Worm (Caenorhabditis elegans) whole organism, L4 larva: ENCODE data around the gene fbxc-45.

Experiments used
- T26A8.4 ChIP-seq: fragments of 200-800 bp; sonication (Bioruptor generic); IDR thresholded peaks from 2 replicates; pipeline ENCODE4 v1.3.6; 2022; ENCODE audit warnings: missing genetic modification characterization, missing compliant biosample characterization
- Y48G9A.11 ChIP-seq: fragments of 200-800 bp; sonication (Bioruptor generic); IDR thresholded peaks from 2 replicates; pipeline ENCODE4 v1.3.6; 2022; ENCODE audit warnings: missing genetic modification reagents, missing genetic modification characterization, missing compliant biosample characterization
- Y75B8A.6 ChIP-seq: fragments of 200-800 bp; sonication (Bioruptor generic); IDR thresholded peaks from 2 replicates; pipeline ENCODE4 v1.3.6; 2022; ENCODE audit warnings: missing genetic modification reagents, missing genetic modification characterization, missing compliant biosample characterization
- ZK546.5 ChIP-seq, 2 experiments: sonication (generic microtip); optimal IDR thresholded peaks; 2 replicates each; lab custom pipeline; 2017; ENCODE audit warnings: missing biosample characterization in 2 of 2, missing genetic modification characterization in 2 of 2
- aha-1 ChIP-seq: fragments of 150-350 bp; peaks from one replicate; lab custom pipeline; 2014; ENCODE audit warnings: missing biosample characterization, missing genetic modification characterization
- ama-1 ChIP-seq: fragments of 150-350 bp; optimal IDR thresholded peaks from 2 replicates; lab custom pipeline; 2014; ENCODE audit warnings: inconsistent platforms, mixed read lengths
- ceh-20 ChIP-seq: fragments of 200-800 bp; sonication (Bioruptor generic); IDR thresholded peaks from 2 replicates; pipeline ENCODE4 v1.3.6; 2022; ENCODE audit warnings: missing genetic modification reagents, missing genetic modification characterization, missing compliant biosample characterization
- ceh-32 ChIP-seq: sonication (generic microtip); optimal IDR thresholded peaks from 2 replicates; lab custom pipeline; 2016; ENCODE audit warnings: mild to moderate bottlenecking, missing genetic modification characterization, missing compliant biosample characterization; ENCODE audit not compliant: poor library complexity
- ctbp-1 ChIP-seq: fragments of 200-800 bp; sonication (Bioruptor generic); IDR thresholded peaks from 2 replicates; pipeline ENCODE4 v1.3.6; 2022; ENCODE audit warnings: missing genetic modification reagents, missing genetic modification characterization, missing compliant biosample characterization
- daf-16 ChIP-seq, 3 experiments: sonication (generic microtip); optimal IDR thresholded peaks; 2 replicates each; lab custom pipeline; 2016 to 2017; ENCODE audit warnings: missing genetic modification characterization in 3 of 3, missing genetic modification reagents in 3 of 3, mild to moderate bottlenecking in 2 of 3, missing compliant biosample characterization in 2 of 3, missing biosample characterization in 1 of 3, moderate library complexity in 1 of 3
- dmd-8 ChIP-seq: fragments of 200-800 bp; sonication (Bioruptor generic); IDR thresholded peaks from 2 replicates; pipeline ENCODE4 v1.3.6; 2022; ENCODE audit warnings: missing genetic modification characterization, missing compliant biosample characterization
- dpl-1 ChIP-seq: fragments of 150-350 bp; optimal IDR thresholded peaks from 2 replicates; lab custom pipeline; 2014; ENCODE audit warnings: missing biosample characterization, missing genetic modification reagents, missing genetic modification characterization
- duxl-1 ChIP-seq: sonication (generic microtip); optimal IDR thresholded peaks from 2 replicates; lab custom pipeline; 2016; ENCODE audit warnings: mild to moderate bottlenecking, missing genetic modification characterization, moderate library complexity, missing compliant biosample characterization; ENCODE audit not compliant: poor library complexity
- dve-1 ChIP-seq: sonication (generic microtip); optimal IDR thresholded peaks from 2 replicates; lab custom pipeline; 2017; ENCODE audit warnings: antibody characterized with exemption, mild to moderate bottlenecking, missing genetic modification characterization, missing compliant biosample characterization; ENCODE audit not compliant: insufficient read depth
- hif-1 ChIP-seq, 2 experiments: sonication (generic microtip); optimal IDR thresholded peaks; 2 replicates each; lab custom pipeline; 2016 to 2017; ENCODE audit warnings: missing compliant biosample characterization in 2 of 2, missing genetic modification characterization in 2 of 2, missing genetic modification reagents in 2 of 2, missing genotype in 2 of 2, mild to moderate bottlenecking in 1 of 2
- hlh-30 ChIP-seq: sonication (generic microtip); optimal IDR thresholded peaks from 2 replicates; lab custom pipeline; 2017; ENCODE audit warnings: antibody characterized with exemption, mild to moderate bottlenecking, missing genetic modification characterization, missing compliant biosample characterization; ENCODE audit not compliant: insufficient read depth
- jun-1 ChIP-seq: fragments of 150-350 bp; optimal IDR thresholded peaks from 2 replicates; lab custom pipeline; 2014; ENCODE audit warnings: missing biosample characterization, missing genetic modification reagents, missing genetic modification characterization
- lin-1 ChIP-seq: fragments of 200-800 bp; sonication (Bioruptor generic); IDR thresholded peaks from 2 replicates; pipeline ENCODE4 v1.3.6; 2022; ENCODE audit warnings: missing genetic modification reagents, missing genetic modification characterization, missing compliant biosample characterization
- lin-15B ChIP-seq: fragments of 150-350 bp; sonication (generic microtip); optimal IDR thresholded peaks from 3 replicates; lab custom pipeline; 2014; ENCODE audit warnings: missing biosample characterization, missing genetic modification characterization
- lin-38 ChIP-seq: fragments of 200-800 bp; sonication (Bioruptor generic); IDR thresholded peaks from 2 replicates; pipeline ENCODE4 v1.3.6; 2022; ENCODE audit warnings: missing genetic modification reagents, missing genetic modification characterization, missing compliant biosample characterization
- lin-39 ChIP-seq: fragments of 150-350 bp; optimal IDR thresholded peaks from 2 replicates; lab custom pipeline; 2014; ENCODE audit warnings: missing biosample characterization, missing genetic modification reagents, missing genetic modification characterization
- lir-3 ChIP-seq: sonication (generic microtip); optimal IDR thresholded peaks from 2 replicates; lab custom pipeline; 2016; ENCODE audit warnings: mild to moderate bottlenecking, missing genetic modification characterization, missing compliant biosample characterization
- lsy-2 ChIP-seq, 2 experiments: fragments of 150-350 bp in 1 of 2; sonication (generic microtip) in 1 of 2; optimal IDR thresholded peaks; 2 replicates each; lab custom pipeline; 2014 to 2017; ENCODE audit warnings: missing biosample characterization in 2 of 2, missing genetic modification characterization in 2 of 2
- mdl-1 ChIP-seq, 2 experiments: fragments of 150-350 bp in 1 of 2; sonication (generic microtip) in 1 of 2; optimal IDR thresholded peaks; 2 replicates each; lab custom pipeline; 2014 to 2017; ENCODE audit warnings: missing biosample characterization in 2 of 2, missing genetic modification characterization in 2 of 2
- mep-1 ChIP-seq: fragments of 150-350 bp; sonication (generic microtip); optimal IDR thresholded peaks from 3 replicates; lab custom pipeline; 2014; ENCODE audit warnings: missing biosample characterization, missing genetic modification characterization
- mes-2 ChIP-seq: sonication (generic microtip); optimal IDR thresholded peaks from 2 replicates; lab custom pipeline; 2016; ENCODE audit warnings: missing genotype, mild to moderate bottlenecking, missing genetic modification characterization, missing compliant biosample characterization; ENCODE audit not compliant: poor library complexity, severe bottlenecking
- mxl-2 ChIP-seq: fragments of 200-800 bp; sonication (Bioruptor generic); conservative IDR thresholded peaks from 2 replicates; pipeline ENCODE4 v1.3.6; 2022; ENCODE audit warnings: missing genetic modification reagents, missing genetic modification characterization, missing compliant biosample characterization
- nhr-10 ChIP-seq: fragments of 150-350 bp; optimal IDR thresholded peaks from 2 replicates; lab custom pipeline; 2014; ENCODE audit warnings: missing biosample characterization, missing genetic modification characterization
- nhr-102 ChIP-seq: sonication (generic microtip); optimal IDR thresholded peaks from 2 replicates; lab custom pipeline; 2016; ENCODE audit warnings: mild to moderate bottlenecking, missing genetic modification characterization, moderate library complexity, missing compliant biosample characterization
- nhr-111 ChIP-seq: fragments of 200-800 bp; sonication (Bioruptor generic); optimal IDR thresholded peaks from 2 replicates; lab custom pipeline; 2018; ENCODE audit warnings: mild to moderate bottlenecking, missing genetic modification characterization, missing compliant biosample characterization
- nhr-6 ChIP-seq: fragments of 150-350 bp; optimal IDR thresholded peaks from 2 replicates; lab custom pipeline; 2014; ENCODE audit warnings: missing biosample characterization, missing genetic modification characterization
- nhr-77 ChIP-seq: fragments of 150-350 bp; optimal IDR thresholded peaks from 2 replicates; lab custom pipeline; 2014; ENCODE audit warnings: missing biosample characterization, missing genetic modification characterization
- saeg-2 ChIP-seq: fragments of 200-800 bp; sonication (Bioruptor generic); IDR thresholded peaks from 2 replicates; pipeline ENCODE4 v1.3.6; 2022; ENCODE audit warnings: missing genetic modification reagents, missing genetic modification characterization, missing compliant biosample characterization
- snpc-4 ChIP-seq: fragments of 150-350 bp; optimal IDR thresholded peaks from 2 replicates; lab custom pipeline; 2014; ENCODE audit warnings: missing biosample characterization, missing genetic modification characterization
- spr-1 ChIP-seq: sonication (generic microtip); optimal IDR thresholded peaks from 2 replicates; lab custom pipeline; 2016; ENCODE audit warnings: mild to moderate bottlenecking, missing genetic modification characterization, missing compliant biosample characterization
- tra-1 ChIP-seq: fragments of 200-800 bp; sonication (Bioruptor generic); IDR thresholded peaks from 2 replicates; pipeline ENCODE4 v1.3.6; 2022; ENCODE audit warnings: missing genetic modification reagents, missing genetic modification characterization, missing compliant biosample characterization
- unc-39 ChIP-seq: sonication (generic microtip); optimal IDR thresholded peaks from 2 replicates; lab custom pipeline; 2017; ENCODE audit warnings: missing biosample characterization, missing genetic modification characterization
- vab-7 ChIP-seq: fragments of 200-800 bp; sonication (Bioruptor generic); IDR thresholded peaks from 2 replicates; pipeline ENCODE4 v1.3.6; 2022; ENCODE audit warnings: missing genetic modification reagents, missing genetic modification characterization, missing compliant biosample characterization
- ztf-7 ChIP-seq: fragments of 150-350 bp; optimal IDR thresholded peaks from 2 replicates; lab custom pipeline; 2014; ENCODE audit warnings: missing biosample characterization, missing genetic modification characterization

fbxc-45 gene

DNA sequence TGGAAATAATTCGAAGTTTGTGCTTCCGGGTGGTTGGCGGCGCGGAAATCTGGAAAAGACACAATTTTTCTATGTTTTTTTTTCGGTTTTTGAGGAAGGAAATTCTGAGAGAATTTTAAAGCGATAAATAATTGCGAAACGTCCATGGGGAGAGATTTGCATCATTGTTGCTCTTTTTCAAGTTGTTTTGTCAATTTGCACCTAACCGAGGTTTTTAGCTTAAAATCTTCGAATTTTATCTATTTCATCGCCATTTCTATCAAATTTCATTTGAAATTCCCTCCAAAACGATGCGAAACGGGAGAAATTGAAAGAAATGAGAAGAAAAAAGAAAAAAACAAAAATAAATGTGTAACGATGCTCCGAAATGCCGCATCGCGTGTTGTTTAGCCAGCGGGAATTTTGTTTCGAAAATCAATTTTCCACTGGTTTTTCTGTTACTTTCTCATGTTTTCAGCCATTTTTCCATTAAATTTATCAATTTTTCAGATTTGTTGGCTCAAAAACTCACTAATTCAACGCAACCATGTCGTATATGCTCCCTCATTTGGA is 31.6 kb downstream of the fbxc-45 start, which contains the start of the genes nprt-1 and dib-1:
Gene nprt-1, minus strand, starts transcription at position 51 of the 552 bp plus-strand sequence.
Gene dib-1, plus strand, starts transcription at position 482 of the 552 bp plus-strand sequence.
- TF ChIP-seq unc-39 (tag; lab: Kevin White, UChicago) (no peak), dpl-1 (GFP tag; lab: Kevin White, UChicago) (peak; percentile 83), lin-1 (GFP tag; lab: Robert Waterston, UW) (no peak), duxl-1 (no peak), ceh-20 (GFP tag; lab: Robert Waterston, UW) (no peak), hif-1 (tag; optimal IDR thresholded peaks at IDR 0.05; lab: Kevin White, UChicago) (no peak), nhr-6 (tag; lab: Kevin White, UChicago) (no peak), saeg-2 (GFP tag; lab: Robert Waterston, UW) (no peak), snpc-4 (tag; lab: Kevin White, UChicago) (no peak), ama-1 (lab: Kevin White, UChicago) (peak; percentile 20), mes-2 (peak; percentile 49), jun-1 (tag; lab: Kevin White, UChicago) (no peak), ztf-7 (no peak), dmd-8 (no peak), nhr-10 (tag; lab: Kevin White, UChicago) (no peak), dve-1 (tag; lab: Kevin White, UChicago) (peak; percentile 27), lsy-2 (tag; optimal IDR thresholded peaks at IDR 0.05; lab: Kevin White, UChicago) (peak in 1 of 2 experiments; percentile 72), ctbp-1 (GFP tag; lab: Robert Waterston, UW) (no peak), mep-1 (tag; lab: Kevin White, UChicago) (peak; percentile 24), lin-38 (GFP tag; lab: Robert Waterston, UW) (peak; percentile 45; the same call in 1 of the 2 replicates), vab-7 (GFP tag; lab: Robert Waterston, UW) (no peak), hlh-30 (tag; lab: Kevin White, UChicago) (peak; percentile 33), spr-1 (tag; lab: Kevin White, UChicago) (no peak), T26A8.4 (GFP tag; lab: Robert Waterston, UW) (no peak), mxl-2 (GFP tag; lab: Robert Waterston, UW) (no peak), tra-1 (GFP tag; lab: Robert Waterston, UW) (no peak), Y48G9A.11 (GFP tag; lab: Robert Waterston, UW) (0 out of 2 replicates have a peak, but pooled peaks have one; percentile 28), nhr-102 (tag; lab: Kevin White, UChicago) (no peak), mdl-1 (tag; optimal IDR thresholded peaks at IDR 0.05; lab: Kevin White, UChicago) (no peak), nhr-77 (tag; lab: Kevin White, UChicago) (peak; percentile 28), aha-1 (no peak), Y75B8A.6 (GFP tag; lab: Robert Waterston, UW) (no peak), lir-3 (tag; lab: Kevin White, UChicago) (no peak), ceh-32 (no peak), lin-15B (tag; lab: Kevin White, UChicago) (no peak), nhr-111 (GFP tag; lab: Kevin White, UChicago) (no peak), lin-39 (no peak), ZK546.5 (tag; optimal IDR thresholded peaks at IDR 0.05; lab: Kevin White, UChicago) (no peak), daf-16 (GFP tag; optimal IDR thresholded peaks at IDR 0.05; lab: Kevin White, UChicago) (no peak), daf-16 (tag; optimal IDR thresholded peaks at IDR 0.05; lab: Kevin White, UChicago) (peak; percentile 6)
